Fruit fly (Drosophila melanogaster): Measurements from ENCODE around the gene CG31827.
"Not testable (repeated sequence)": the region's sequence is repeated elsewhere in the genome, so short reads cannot be mapped to it uniquely, and the experiment has no call there.

The CG31827 gene

dm6 chr2L:15704871-15705270, at the start of gene CG31827:
TSS of gene CG31827 (plus strand) at chr2L:15705171.
- TF ChIP-seq Sin3A, ttk, psq (optimal IDR thresholded peaks at IDR 0.05): not testable (repeated sequence)

- not testable (repeated sequence) for TF ChIP-seq insv, Sin3A, psq (optimal IDR thresholded peaks at IDR 0.05)
Measured at dm6 chr2L:15659374-15659773, 45.6 kb upstream of the CG31827 start, which contains the start of gene CG44141. TSS of gene CG44141 (minus strand) at chr2L:15659474.

dm6 chr2L:15660741-15661140, 44.2 kb upstream of the CG31827 start, which contains the start of gene CG18477:
TSS of gene CG18477 (plus strand) at chr2L:15661041.
- not testable (repeated sequence) for TF ChIP-seq psq, Sin3A, Myc (optimal IDR thresholded peaks at IDR 0.05)

- not testable (repeated sequence) for TF ChIP-seq psq, Sin3A, insv (optimal IDR thresholded peaks at IDR 0.05)
Measured at dm6 chr2L:15669874-15670273, 35.1 kb upstream of the CG31827 start, which contains the start of gene CG18478. TSS of gene CG18478 (plus strand) at chr2L:15670174.

dm6 chr2L:15676002-15676401, 29.0 kb upstream of the CG31827 start, which contains the start of gene CG43923:
TSS of gene CG43923 (minus strand) at chr2L:15676102.
- not testable (repeated sequence) for TF ChIP-seq Myc, insv, h (optimal IDR thresholded peaks at IDR 0.05)

- TF ChIP-seq Myc, h, psq (optimal IDR thresholded peaks at IDR 0.05): not testable (repeated sequence)
Measured at dm6 chr2L:15694371-15694770, 10.6 kb upstream of the CG31827 start, which contains the start of gene CG44140. TSS of gene CG44140 (minus strand) at chr2L:15694471.

- not testable (repeated sequence) for TF ChIP-seq insv, h, Myc (optimal IDR thresholded peaks at IDR 0.05)
Measured at dm6 chr2L:15695738-15696137, 9.2 kb upstream of the CG31827 start, which contains the start of gene CG31780. TSS of gene CG31780 (plus strand) at chr2L:15696038.

dm6 chr2L:15710999-15711398, 6.0 kb downstream of the CG31827 start, which contains the start of gene CG43924:
TSS of gene CG43924 (minus strand) at chr2L:15711099.
- TF ChIP-seq Sin3A, insv, h (optimal IDR thresholded peaks at IDR 0.05): not testable (repeated sequence)

dm6 chr2L:15718172-15718571, 13.2 kb downstream of the CG31827 start, which contains the start of gene stol:
TSS of gene stol (minus strand) at chr2L:15718272.
- not testable (repeated sequence) for TF ChIP-seq Sin3A, ttk, psq (optimal IDR thresholded peaks at IDR 0.05)

- TF ChIP-seq h (optimal IDR thresholded peaks at IDR 0.05) (no peak), ttk (optimal IDR thresholded peaks at IDR 0.05) (no peak), Sin3A (optimal IDR thresholded peaks at IDR 0.05) (no peak), insv (optimal IDR thresholded peaks at IDR 0.05) (no peak), psq (optimal IDR thresholded peaks at IDR 0.05) (no peak), Myc (optimal IDR thresholded peaks at IDR 0.05) (no peak)
Measured at dm6 chr2L:15731687-15732086, 26.7 kb downstream of the CG31827 start.

dm6 chr2L:15735918-15736317, 30.9 kb downstream of the CG31827 start:
- no peak for TF ChIP-seq Sin3A (optimal IDR thresholded peaks at IDR 0.05)
- TF ChIP-seq h (optimal IDR thresholded peaks at IDR 0.05): no peak

dm6 chr2L:15740918-15741317, 35.9 kb downstream of the CG31827 start:
- no peak for TF ChIP-seq Sin3A (optimal IDR thresholded peaks at IDR 0.05)
- TF ChIP-seq psq (optimal IDR thresholded peaks at IDR 0.05): no peak
- TF ChIP-seq h (optimal IDR thresholded peaks at IDR 0.05): no peak
- TF ChIP-seq insv (optimal IDR thresholded peaks at IDR 0.05): no peak
- TF ChIP-seq Myc (optimal IDR thresholded peaks at IDR 0.05): no peak
- no peak for TF ChIP-seq ttk (optimal IDR thresholded peaks at IDR 0.05)

dm6 chr2L:15741418-15741817, 36.4 kb downstream of the CG31827 start:
- TF ChIP-seq h (optimal IDR thresholded peaks at IDR 0.05) (no peak), psq (optimal IDR thresholded peaks at IDR 0.05) (no peak), Sin3A (optimal IDR thresholded peaks at IDR 0.05) (no peak), insv (optimal IDR thresholded peaks at IDR 0.05) (no peak), ttk (optimal IDR thresholded peaks at IDR 0.05) (no peak), Myc (optimal IDR thresholded peaks at IDR 0.05) (no peak)

- TF ChIP-seq ttk (optimal IDR thresholded peaks at IDR 0.05): no peak
- TF ChIP-seq Myc (optimal IDR thresholded peaks at IDR 0.05): no peak
- no peak for TF ChIP-seq insv (optimal IDR thresholded peaks at IDR 0.05)
- TF ChIP-seq h (optimal IDR thresholded peaks at IDR 0.05): no peak
- no peak for TF ChIP-seq psq (optimal IDR thresholded peaks at IDR 0.05)
- no peak for TF ChIP-seq Sin3A (optimal IDR thresholded peaks at IDR 0.05)
Measured at dm6 chr2L:15742976-15743375, 38.0 kb downstream of the CG31827 start.

All from Kc167 (cell line).